Worm (Caenorhabditis elegans): ENCODE data around the gene iglr-1.

- TF ChIP-seq him-1 (tag; optimal IDR thresholded peaks at IDR 0.05): no peak
- TF ChIP-seq dao-5 (tag; optimal IDR thresholded peaks at IDR 0.05): no peak
- TF ChIP-seq W03F9.2 (tag; optimal IDR thresholded peaks at IDR 0.05): no peak
Observed at ce11 chrX:14959393-14960073, 31.6 kb downstream of the iglr-1 start.

All from whole organism, L4/young adult.